Worm (Caenorhabditis elegans): ENCODE results near the gene sro-1.

sro-1 gene

DNA sequence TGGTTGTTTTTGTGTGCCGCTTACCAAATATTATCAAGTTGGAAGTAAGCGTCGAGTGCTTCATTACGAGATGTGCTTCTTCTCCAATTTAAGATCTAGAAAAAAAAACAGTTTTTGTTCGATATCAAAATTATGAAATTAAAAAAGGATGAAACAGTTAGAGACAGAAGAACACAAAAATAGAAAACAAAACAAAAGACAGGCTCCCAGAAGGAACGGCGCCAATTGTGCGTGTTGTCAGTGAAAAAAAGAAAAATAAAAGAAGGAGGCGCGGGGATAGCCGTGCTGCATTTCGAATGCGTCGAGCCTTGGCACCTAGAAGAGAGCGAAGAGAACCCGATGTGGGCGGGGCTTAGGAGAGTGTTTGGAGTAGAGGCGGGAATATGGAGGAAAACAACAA, at the start of gene sro-1:
TSS of gene sro-1 (minus strand) at position 101 of the 400 bp plus-strand sequence.
- TF ChIP-seq nhr-76 (tag; optimal IDR thresholded peaks at IDR 0.05) (no peak), lin-15B (tag; optimal IDR thresholded peaks at IDR 0.05) (no peak), ceh-16 (tag; optimal IDR thresholded peaks at IDR 0.05) (no peak), tbx-2 (tag; optimal IDR thresholded peaks at IDR 0.05) (no peak), nhr-23 (tag; optimal IDR thresholded peaks at IDR 0.05) (no peak), aly-2 (tag; optimal IDR thresholded peaks at IDR 0.05) (no peak), nfya-1 (tag; optimal IDR thresholded peaks at IDR 0.05; ENCODE audit: insufficient read depth) (no peak), nhr-25 (tag; optimal IDR thresholded peaks at IDR 0.05) (no peak), ztf-11 (tag; optimal IDR thresholded peaks at IDR 0.05) (no peak), snpc-4 (tag; optimal IDR thresholded peaks at IDR 0.05) (no peak), jun-1 (tag; optimal IDR thresholded peaks at IDR 0.05) (no peak), eor-1 (tag; optimal IDR thresholded peaks at IDR 0.05) (no peak), ZK546.5 (tag; optimal IDR thresholded peaks at IDR 0.05) (no peak), egl-27 (tag; optimal IDR thresholded peaks at IDR 0.05) (no peak), skn-1 (tag; optimal IDR thresholded peaks at IDR 0.05) (no peak), ceh-82 (tag; optimal IDR thresholded peaks at IDR 0.05) (no peak)

DNA sequence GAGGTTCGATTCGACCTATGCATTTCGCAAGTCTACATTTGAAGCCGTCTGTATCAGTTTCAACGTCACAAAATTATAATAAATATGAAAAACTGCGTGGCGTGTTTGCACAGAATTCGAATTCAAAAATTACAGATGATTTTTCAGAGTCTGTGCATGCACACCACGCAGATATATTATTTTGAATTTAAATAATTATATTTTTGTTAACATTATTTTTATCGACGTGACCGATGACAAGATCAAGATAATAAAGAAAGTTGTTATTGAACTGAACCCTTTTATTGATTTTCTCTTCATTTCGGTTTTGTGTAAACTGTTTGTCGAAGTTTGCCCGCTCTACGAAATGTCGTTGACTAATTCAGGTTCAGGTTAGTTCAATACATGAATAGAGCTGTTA, 39.6 kb upstream of the sro-1 start, which contains the start of gene C28F5.1:
TSS of gene C28F5.1 (plus strand) at position 301 of the 400 bp plus-strand sequence.
- TF ChIP-seq nhr-67 (tag; optimal IDR thresholded peaks at IDR 0.05), result no peak
- TF ChIP-seq mml-1 (tag; optimal IDR thresholded peaks at IDR 0.05), result no peak
- no peak for TF ChIP-seq unc-39 (tag; optimal IDR thresholded peaks at IDR 0.05)
- TF ChIP-seq egl-5 (tag; optimal IDR thresholded peaks at IDR 0.05), result no peak
- TF ChIP-seq eor-1 (tag; optimal IDR thresholded peaks at IDR 0.05), result no peak
- no peak for TF ChIP-seq fos-1 (tag; optimal IDR thresholded peaks at IDR 0.05)

DNA sequence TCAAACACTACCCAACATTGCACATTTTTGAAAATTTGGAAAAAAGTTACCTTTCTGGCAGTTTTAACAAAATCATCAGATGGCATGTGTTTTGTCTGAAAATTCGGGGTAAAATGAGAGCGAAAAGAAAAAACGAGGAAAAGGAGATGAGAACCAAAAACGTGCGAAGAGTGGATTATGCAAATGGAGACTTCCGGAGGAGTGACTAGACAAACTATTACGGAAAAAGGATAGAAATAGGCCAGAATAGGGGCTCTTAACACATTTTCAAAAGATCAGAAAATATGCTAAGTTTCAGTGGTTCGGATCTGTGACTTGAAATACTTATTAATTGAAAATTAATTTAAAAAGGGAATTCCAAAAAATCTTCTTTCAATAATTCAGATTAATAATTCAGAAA, 34.0 kb upstream of the sro-1 start, which contains the start of gene srab-14:
TSS of gene srab-14 (minus strand) at position 101 of the 400 bp plus-strand sequence.
- TF ChIP-seq nfya-1 (tag; optimal IDR thresholded peaks at IDR 0.05; ENCODE audit: insufficient read depth) (no peak), aly-2 (tag; optimal IDR thresholded peaks at IDR 0.05) (no peak), sea-2 (GFP tag; optimal IDR thresholded peaks at IDR 0.05) (no peak), ama-1 (optimal IDR thresholded peaks at IDR 0.05) (no peak), elt-2 (tag; optimal IDR thresholded peaks at IDR 0.05) (no peak), nhr-23 (tag; optimal IDR thresholded peaks at IDR 0.05) (no peak), R02D3.7 (tag; optimal IDR thresholded peaks at IDR 0.05) (no peak), ztf-4 (tag; optimal IDR thresholded peaks at IDR 0.05) (no peak), nhr-43 (tag; optimal IDR thresholded peaks at IDR 0.05; ENCODE audit: poor library complexity, severe bottlenecking) (no peak), nhr-77 (tag; optimal IDR thresholded peaks at IDR 0.05) (no peak), ceh-82 (tag; optimal IDR thresholded peaks at IDR 0.05) (no peak), jun-1 (tag; optimal IDR thresholded peaks at IDR 0.05) (no peak), egl-27 (tag; optimal IDR thresholded peaks at IDR 0.05) (no peak), fkh-10 (GFP tag; optimal IDR thresholded peaks at IDR 0.05) (no peak), unc-62 (GFP tag; optimal IDR thresholded peaks at IDR 0.05) (no peak), ztf-11 (tag; optimal IDR thresholded peaks at IDR 0.05) (no peak), nhr-12 (tag; optimal IDR thresholded peaks at IDR 0.05) (no peak), nhr-67 (tag; optimal IDR thresholded peaks at IDR 0.05) (no peak), fos-1 (tag; optimal IDR thresholded peaks at IDR 0.05) (no peak)

DNA sequence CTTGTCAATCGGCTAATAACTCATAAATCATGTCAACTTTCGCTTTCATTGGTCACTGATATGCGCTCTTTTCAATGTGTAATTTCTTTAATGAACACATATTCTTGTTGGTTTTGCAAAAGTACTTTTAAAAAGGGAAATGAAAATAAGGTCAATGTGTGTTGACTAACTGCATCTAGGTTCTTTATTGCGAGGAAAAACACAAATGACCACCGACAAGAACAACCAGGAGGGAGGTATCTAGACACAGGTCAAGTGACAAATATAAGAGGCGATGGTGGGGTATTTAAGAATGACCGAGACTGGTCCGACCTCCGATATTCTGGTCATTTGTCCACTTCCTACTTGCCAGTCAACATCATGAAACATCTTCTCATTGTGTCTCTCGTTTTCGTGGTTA, 30.7 kb upstream of the sro-1 start, which contains the start of gene spi-1:
TSS of gene spi-1 (plus strand) at position 178 of the 400 bp plus-strand sequence.
- TF ChIP-seq nhr-23 (tag; optimal IDR thresholded peaks at IDR 0.05) (peak; percentile 59), ZK546.5 (tag; optimal IDR thresholded peaks at IDR 0.05) (no peak), ceh-28 (tag; optimal IDR thresholded peaks at IDR 0.05) (no peak), nhr-11 (tag; optimal IDR thresholded peaks at IDR 0.05) (no peak)

DNA sequence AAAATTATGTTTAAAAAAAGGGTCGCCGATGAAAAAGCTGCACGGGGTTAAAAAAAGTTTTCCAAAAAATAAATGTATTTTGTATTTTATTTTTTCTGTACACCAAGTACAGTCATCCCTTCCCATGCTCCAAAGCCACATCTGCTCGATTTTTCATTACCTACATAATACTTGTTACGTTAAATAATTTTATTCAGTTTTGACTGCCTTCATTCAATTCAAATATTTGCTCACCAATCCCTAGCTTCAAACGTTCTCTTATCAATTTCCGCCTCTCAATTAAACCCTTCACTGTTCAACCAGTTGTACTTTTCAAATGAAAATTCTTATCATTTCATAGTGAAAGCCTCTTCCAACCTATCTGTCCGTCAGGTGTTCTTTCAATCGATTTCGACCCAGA, 28.7 kb upstream of the sro-1 start, which contains the start of gene R10H1.1:
TSS of gene R10H1.1 (plus strand) at position 301 of the 400 bp plus-strand sequence.
- TF ChIP-seq ceh-16 (tag; optimal IDR thresholded peaks at IDR 0.05), result no peak
- TF ChIP-seq ceh-28 (tag; optimal IDR thresholded peaks at IDR 0.05), result peak; percentile 1
- TF ChIP-seq snpc-4 (tag; optimal IDR thresholded peaks at IDR 0.05), result no peak

DNA sequence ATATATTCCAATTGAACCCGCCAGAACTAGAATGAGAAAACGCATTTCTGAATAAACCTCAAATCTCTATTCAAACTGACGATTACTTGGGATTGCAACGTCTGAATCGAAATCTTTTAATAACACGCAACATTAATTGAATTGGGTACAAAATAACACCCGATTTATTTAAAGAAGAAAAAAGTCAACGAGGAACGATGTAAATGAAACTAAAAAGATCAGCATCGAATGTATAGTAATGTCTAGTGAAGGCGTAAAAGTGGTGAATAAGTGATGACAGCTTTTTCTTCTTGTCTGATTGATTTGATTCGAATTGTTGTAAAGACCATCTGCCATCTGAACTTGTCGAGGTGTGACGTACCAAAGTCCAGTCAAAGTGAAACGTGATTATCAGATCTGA, 28.2 kb upstream of the sro-1 start, which contains the start of gene nas-23:
TSS of gene nas-23 (minus strand) at position 101 of the 400 bp plus-strand sequence.
- no peak for TF ChIP-seq egl-5 (tag; optimal IDR thresholded peaks at IDR 0.05)
- no peak for TF ChIP-seq nhr-12 (tag; optimal IDR thresholded peaks at IDR 0.05)
- no peak for TF ChIP-seq daf-12 (tag; optimal IDR thresholded peaks at IDR 0.05)
- no peak for TF ChIP-seq aly-2 (tag; optimal IDR thresholded peaks at IDR 0.05)
- no peak for TF ChIP-seq egl-27 (tag; optimal IDR thresholded peaks at IDR 0.05)
- TF ChIP-seq lin-15B (tag; optimal IDR thresholded peaks at IDR 0.05), result no peak
- no peak for TF ChIP-seq nhr-76 (tag; optimal IDR thresholded peaks at IDR 0.05)
- no peak for TF ChIP-seq pha-4 (tag; optimal IDR thresholded peaks at IDR 0.05)
- TF ChIP-seq ceh-28 (tag; optimal IDR thresholded peaks at IDR 0.05), result no peak
- TF ChIP-seq nhr-23 (tag; optimal IDR thresholded peaks at IDR 0.05), result no peak
- no peak for TF ChIP-seq hmg-11 (tag; optimal IDR thresholded peaks at IDR 0.05)
- no peak for TF ChIP-seq elt-2 (tag; optimal IDR thresholded peaks at IDR 0.05)
- no peak for TF ChIP-seq ZK546.5 (tag; optimal IDR thresholded peaks at IDR 0.05)
- no peak for TF ChIP-seq zag-1 (tag; optimal IDR thresholded peaks at IDR 0.05)
- TF ChIP-seq R02D3.7 (tag; optimal IDR thresholded peaks at IDR 0.05), result no peak
- no peak for TF ChIP-seq elt-3 (tag; optimal IDR thresholded peaks at IDR 0.05)
- no peak for TF ChIP-seq mml-1 (tag; optimal IDR thresholded peaks at IDR 0.05)
